Fruit fly (Drosophila melanogaster) whole organism, wandering third instar larva: ENCODE data around the gene CG4972.
A peak's percentile ranks its signal among the peaks of the same experiment; 100 is the strongest.

Experiments
- Abd-B ChIP-seq: fragments of >200 bp; optimal IDR thresholded peaks from 2 replicates; lab custom pipeline; 2017; ENCODE audit warnings: missing biosample characterization, missing genetic modification characterization
- CG9705 ChIP-seq: fragments of 200-800 bp; sonication (Bioruptor generic); optimal IDR thresholded peaks from 2 replicates; lab custom pipeline; 2018; ENCODE audit warnings: missing biosample characterization, mild to moderate bottlenecking, missing genetic modification characterization
- Dfd ChIP-seq: fragments of >200 bp; optimal IDR thresholded peaks from 2 replicates; lab custom pipeline; 2017; ENCODE audit warnings: missing biosample characterization, missing genetic modification characterization
- Dif ChIP-seq: fragments of 200-275, 200-300 bp; sonication (Bioruptor generic); optimal IDR thresholded peaks from 2 replicates; lab custom pipeline; 2018; ENCODE audit warnings: missing biosample characterization, missing genetic modification characterization; ENCODE audit not compliant: partially characterized antibody
- HLH106 ChIP-seq: fragments of 200-800 bp; optimal IDR thresholded peaks from 3 replicates; lab custom pipeline; 2019; ENCODE audit warnings: missing biosample characterization, mild to moderate bottlenecking, missing genetic modification characterization, moderate library complexity
- Hnf4 ChIP-seq: fragments of 200-800 bp; sonication (Bioruptor generic); optimal IDR thresholded peaks from 2 replicates; lab custom pipeline; 2016; ENCODE audit warnings: missing biosample characterization, mild to moderate bottlenecking, missing genetic modification characterization
- Hr78 ChIP-seq: fragments of >200 bp; optimal IDR thresholded peaks from 2 replicates; lab custom pipeline; 2017; ENCODE audit warnings: missing biosample characterization, missing genetic modification characterization
- Hr83 ChIP-seq: fragments of 200-300 bp; sonication (Bioruptor generic); optimal IDR thresholded peaks from 2 replicates; lab custom pipeline; 2016; ENCODE audit warnings: missing biosample characterization, mild to moderate bottlenecking, missing genetic modification characterization, moderate library complexity; ENCODE audit not compliant: poor library complexity, severe bottlenecking
- Myc ChIP-seq: fragments of >200 bp; optimal IDR thresholded peaks from 2 replicates; lab custom pipeline; 2017
- N ChIP-seq: fragments of >200 bp; optimal IDR thresholded peaks from 2 replicates; lab custom pipeline; 2018; ENCODE audit warnings: missing biosample characterization, missing external identifiers, missing genetic modification characterization
- OdsH ChIP-seq: fragments of 200-800 bp; sonication (Bioruptor generic); optimal IDR thresholded peaks from 2 replicates; lab custom pipeline; 2016; ENCODE audit warnings: missing biosample characterization, mild to moderate bottlenecking, missing genetic modification characterization
- Rel ChIP-seq, 2 experiments: fragments of 200-800 bp; sonication (Bioruptor generic) in 1 of 2; optimal IDR thresholded peaks; 2 replicates in 1 of 2; 3 replicates in 1 of 2; lab custom pipeline; 2016 to 2019; ENCODE audit warnings: mild to moderate bottlenecking in 2 of 2, missing biosample characterization in 2 of 2, missing genetic modification characterization in 2 of 2, moderate library complexity in 1 of 2
- Sp1 ChIP-seq: fragments of 200-800 bp; sonication (Bioruptor generic); optimal IDR thresholded peaks from 3 replicates; lab custom pipeline; 2019; ENCODE audit warnings: missing biosample characterization, mild to moderate bottlenecking, missing genetic modification characterization, moderate library complexity
- dsf ChIP-seq: sonication (Bioruptor generic); optimal IDR thresholded peaks from 2 replicates; lab custom pipeline; 2016; ENCODE audit warnings: missing biosample characterization, missing genetic modification characterization, borderline replicate concordance
- ey ChIP-seq: fragments of 200-800 bp; sonication (Bioruptor generic); optimal IDR thresholded peaks from 2 replicates; lab custom pipeline; 2016; ENCODE audit warnings: missing biosample characterization, missing genetic modification characterization
- foxo ChIP-seq, 2 experiments: fragments of 200-800 bp; sonication (Bioruptor generic); optimal IDR thresholded peaks; 2 replicates in 1 of 2; 3 replicates in 1 of 2; lab custom pipeline; 2016 to 2017; ENCODE audit warnings: missing biosample characterization in 2 of 2, missing genetic modification characterization in 2 of 2
- fru ChIP-seq: fragments of 200-800 bp; sonication (Bioruptor generic); optimal IDR thresholded peaks from 3 replicates; lab custom pipeline; 2016; ENCODE audit warnings: missing biosample characterization, mild to moderate bottlenecking, missing genetic modification characterization
- h ChIP-seq: fragments of 200-800 bp; sonication (Bioruptor generic); optimal IDR thresholded peaks from 3 replicates; lab custom pipeline; 2016; ENCODE audit warnings: missing biosample characterization, mild to moderate bottlenecking, missing genetic modification characterization
- jim ChIP-seq: fragments of 175-275, 200-325 bp; sonication (Bioruptor generic); optimal IDR thresholded peaks from 2 replicates; lab custom pipeline; 2016; ENCODE audit warnings: missing biosample characterization, mild to moderate bottlenecking, missing genetic modification characterization
- lola ChIP-seq: fragments of >200 bp; optimal IDR thresholded peaks from 2 replicates; lab custom pipeline; 2017; ENCODE audit warnings: missing biosample characterization, missing genetic modification characterization
- rgr ChIP-seq: fragments of 200-800 bp; sonication (Bioruptor generic); optimal IDR thresholded peaks from 3 replicates; lab custom pipeline; 2016; ENCODE audit warnings: missing biosample characterization, mild to moderate bottlenecking, missing genetic modification characterization
- sage ChIP-seq: fragments of 200-800 bp; sonication (Bioruptor generic); optimal IDR thresholded peaks from 2 replicates; lab custom pipeline; 2016; ENCODE audit warnings: missing biosample characterization, mild to moderate bottlenecking, missing genetic modification characterization
- sv ChIP-seq: fragments of 200-800 bp; sonication (Bioruptor generic); optimal IDR thresholded peaks from 3 replicates; lab custom pipeline; 2016; ENCODE audit warnings: missing biosample characterization, missing genetic modification characterization
- usp ChIP-seq: fragments of >200 bp; optimal IDR thresholded peaks from 2 replicates; lab custom pipeline; 2017; ENCODE audit warnings: missing biosample characterization, missing genetic modification characterization
- woc ChIP-seq: sonication (Bioruptor generic); optimal IDR thresholded peaks from 2 replicates; lab custom pipeline; 2016; ENCODE audit warnings: missing biosample characterization, mild to moderate bottlenecking, missing genetic modification characterization

CG4972 gene

dm6 chr2L:10314327-10315210 lies at the start of gene CG4972, which contains the start of gene Usp14:
TSS of gene CG4972 (plus strand) at chr2L:10314792.
TSS of gene Usp14 (minus strand) at chr2L:10314396.
- TF ChIP-seq ey (GFP tag; lab: Kevin White, UChicago) = no peak
- TF ChIP-seq woc (GFP tag; lab: Kevin White, UChicago) = peak; percentile 69
- TF ChIP-seq HLH106 (tag; lab: Kevin White, UChicago) = peak; percentile 8
- TF ChIP-seq, all 38 proteins: peak for 2

- TF ChIP-seq sage = peak; percentile 56
- TF ChIP-seq OdsH (GFP tag; lab: Kevin White, UChicago) = no peak
- no peak for TF ChIP-seq Abd-B (GFP tag; lab: Kevin White, UChicago)
- no peak for TF ChIP-seq rgr (GFP tag; lab: Kevin White, UChicago)
- TF ChIP-seq woc (GFP tag; lab: Kevin White, UChicago) = peak; percentile 39
- TF ChIP-seq Hnf4 = peak; percentile 43
- TF ChIP-seq, all 38 proteins: peak for 3
Observed at dm6 chr2L:10265129-10265528, 49.5 kb upstream of the CG4972 start, which contains the start of gene Mob3. TSS of gene Mob3 (plus strand) at chr2L:10265336.

dm6 chr2L:10266511-10266910 lies 48.1 kb upstream of the CG4972 start, which contains the start of gene CG4953:
TSS of gene CG4953 (plus strand) at chr2L:10266703.
- TF ChIP-seq rgr (GFP tag; lab: Kevin White, UChicago) (no peak), CG9705 (GFP tag; lab: Kevin White, UChicago) (no peak), Rel (GFP tag; optimal IDR thresholded peaks at IDR 0.05; lab: Kevin White, UChicago) (no peak), Rel (tag; optimal IDR thresholded peaks at IDR 0.05; lab: Kevin White, UChicago) (no peak), h (GFP tag; lab: Kevin White, UChicago) (no peak)

- TF ChIP-seq Myc (lab: Kevin White, UChicago) = peak; percentile 26
- no peak for TF ChIP-seq dsf (GFP tag; lab: Kevin White, UChicago)
Observed at dm6 chr2L:10268688-10269087, 45.9 kb upstream of the CG4972 start, which contains the start of gene CG4957. TSS of gene CG4957 (plus strand) at chr2L:10268872.

- TF ChIP-seq lola (GFP tag; lab: Kevin White, UChicago) (no peak), foxo (GFP tag; optimal IDR thresholded peaks at IDR 0.05; lab: Kevin White, UChicago) (peak in 1 of 2 experiments; percentile 50), sage (peak; percentile 67)
Observed at dm6 chr2L:10269854-10270253, 44.7 kb upstream of the CG4972 start, which contains the start of gene Mulk. TSS of gene Mulk (plus strand) at chr2L:10270051.

dm6 chr2L:10272224-10272623 lies 42.4 kb upstream of the CG4972 start, which contains the start of gene trk:
TSS of gene trk (minus strand) at chr2L:10272324.
- no peak for TF ChIP-seq jim
- TF ChIP-seq usp (GFP tag; lab: Kevin White, UChicago) = no peak
- TF ChIP-seq Abd-B (GFP tag; lab: Kevin White, UChicago) = no peak
- TF ChIP-seq dsf (GFP tag; lab: Kevin White, UChicago) = no peak
- TF ChIP-seq sage = no peak
- no peak for TF ChIP-seq h (GFP tag; lab: Kevin White, UChicago)
- TF ChIP-seq Hnf4 = no peak
- TF ChIP-seq N (GFP tag; lab: Kevin White, UChicago) = no peak
- no peak for TF ChIP-seq Hr78 (GFP tag; lab: Kevin White, UChicago)
- TF ChIP-seq Hr83 (GFP tag; lab: Kevin White, UChicago) = no peak
- TF ChIP-seq fru (GFP tag; lab: Kevin White, UChicago) = no peak
- no peak for TF ChIP-seq Dif (GFP tag; lab: Kevin White, UChicago)
- TF ChIP-seq Dfd (GFP tag; lab: Kevin White, UChicago) = no peak
- TF ChIP-seq Sp1 (GFP tag; lab: Kevin White, UChicago) = no peak
- no peak for TF ChIP-seq foxo (GFP tag; optimal IDR thresholded peaks at IDR 0.05; lab: Kevin White, UChicago)
- TF ChIP-seq lola (GFP tag; lab: Kevin White, UChicago) = no peak
- no peak for TF ChIP-seq sv (GFP tag; lab: Kevin White, UChicago)
- TF ChIP-seq woc (GFP tag; lab: Kevin White, UChicago) = no peak
